Fruit fly (Drosophila melanogaster) whole organism, embryonic: ENCODE results near the gene NijB.

Source experiments
- ATbp ChIP-seq: fragments of 200-800 bp; sonication (Bioruptor generic); optimal IDR thresholded peaks from 2 replicates; lab custom pipeline; 2017; ENCODE audit warnings: missing biosample characterization, mild to moderate bottlenecking, missing genetic modification characterization, missing genetic modification reagents
- Blimp-1 ChIP-seq: fragments of 200-800 bp; sonication (Bioruptor generic); optimal IDR thresholded peaks from 3 replicates; lab custom pipeline; 2018; ENCODE audit warnings: missing biosample characterization, missing genetic modification characterization, mild to moderate bottlenecking, moderate library complexity, missing genetic modification reagents
- CG10209 ChIP-seq: fragments of 200-800 bp; sonication (Bioruptor generic); optimal IDR thresholded peaks from 3 replicates; lab custom pipeline; 2017; ENCODE audit warnings: missing biosample characterization, mild to moderate bottlenecking, missing genetic modification characterization, missing genetic modification reagents
- CG11093 ChIP-seq: fragments of 200-800 bp; sonication (Bioruptor generic); IDR thresholded peaks from 3 replicates; pipeline ENCODE4 v1.3.6; 2022; ENCODE audit warnings: missing biosample characterization, missing genetic modification characterization
- CG12104 ChIP-seq: fragments of 200-800 bp; sonication (Bioruptor generic); optimal IDR thresholded peaks from 3 replicates; lab custom pipeline; 2016; ENCODE audit warnings: missing biosample characterization, missing genetic modification characterization
- CG1233 ChIP-seq: fragments of 200-800 bp; sonication (Bioruptor generic); optimal IDR thresholded peaks from 4 replicates; lab custom pipeline; 2018; ENCODE audit warnings: missing biosample characterization, mild to moderate bottlenecking, missing genetic modification characterization
- CG13424 ChIP-seq: fragments of 200-800 bp; sonication (Bioruptor generic); optimal IDR thresholded peaks from 2 replicates; lab custom pipeline; 2019; ENCODE audit warnings: missing biosample characterization, mild to moderate bottlenecking, missing genetic modification characterization, moderate library complexity
- CG15696 ChIP-seq: fragments of 200-800 bp; sonication (Bioruptor generic); optimal IDR thresholded peaks from 2 replicates; lab custom pipeline; 2019; ENCODE audit warnings: missing biosample characterization, mild to moderate bottlenecking, missing genetic modification characterization, moderate library complexity
- CG16813 ChIP-seq: fragments of 200-800 bp; sonication (Bioruptor generic); IDR thresholded peaks from 3 replicates; pipeline ENCODE4 v1.3.6; 2022; ENCODE audit warnings: missing biosample characterization, missing genetic modification characterization; ENCODE audit not compliant: partially characterized antibody
- CG1832 ChIP-seq: fragments of 200-800 bp; sonication (Bioruptor generic); optimal IDR thresholded peaks from 2 replicates; lab custom pipeline; 2017; ENCODE audit warnings: missing biosample characterization, mild to moderate bottlenecking, missing genetic modification characterization, inconsistent platforms
- CG18476 ChIP-seq: fragments of 200-800 bp; sonication (Bioruptor generic); optimal IDR thresholded peaks from 2 replicates; lab custom pipeline; 2016; ENCODE audit warnings: missing biosample characterization, mild to moderate bottlenecking, missing genetic modification characterization
- CG2116 ChIP-seq: fragments of 200-800 bp; sonication (Bioruptor generic); optimal IDR thresholded peaks from 3 replicates; lab custom pipeline; 2018; ENCODE audit warnings: missing biosample characterization, mild to moderate bottlenecking, missing genetic modification characterization
- CG2199 ChIP-seq: fragments of 200-800 bp; sonication (Bioruptor generic); IDR thresholded peaks from 3 replicates; pipeline ENCODE4 v1.3.6; 2022; ENCODE audit warnings: missing biosample characterization, missing genetic modification characterization
- CG30431 ChIP-seq: fragments of 200-800 bp; sonication (Bioruptor generic); optimal IDR thresholded peaks from 2 replicates; lab custom pipeline; 2017; ENCODE audit warnings: missing biosample characterization, missing genetic modification characterization
- CG31365 ChIP-seq: fragments of 200-800 bp; sonication (Bioruptor generic); optimal IDR thresholded peaks from 2 replicates; lab custom pipeline; 2018; ENCODE audit warnings: missing biosample characterization, mild to moderate bottlenecking, missing genetic modification characterization
- CG3163 ChIP-seq: fragments of 200-800 bp; sonication (Bioruptor generic); optimal IDR thresholded peaks from 3 replicates; lab custom pipeline; 2016; ENCODE audit warnings: missing biosample characterization, missing genetic modification characterization
- CG32767 ChIP-seq: fragments of 200-800 bp; sonication (Bioruptor generic); IDR thresholded peaks from 2 replicates; pipeline ENCODE4 v1.3.6; 2022; ENCODE audit warnings: missing biosample characterization, missing genetic modification characterization
- CG3407 ChIP-seq: fragments of 200-800 bp; sonication (Bioruptor generic); optimal IDR thresholded peaks from 2 replicates; lab custom pipeline; 2018; ENCODE audit warnings: missing biosample characterization, mild to moderate bottlenecking, missing genetic modification characterization
- CG8924 ChIP-seq: fragments of 200-800 bp; optimal IDR thresholded peaks from 3 replicates; lab custom pipeline; 2019; ENCODE audit warnings: missing biosample characterization, mild to moderate bottlenecking, missing genetic modification characterization, moderate library complexity
- D ChIP-seq, 2 experiments: fragments of 200-800 bp in 1 of 2; fragments of >200 bp in 1 of 2; sonication (Bioruptor generic) in 1 of 2; optimal IDR thresholded peaks; 2 replicates in 1 of 2; 3 replicates in 1 of 2; lab custom pipeline; 2017; ENCODE audit warnings: mild to moderate bottlenecking in 1 of 2, missing biosample characterization in 1 of 2, missing genetic modification characterization in 1 of 2, missing genetic modification reagents in 1 of 2
- Ets65A ChIP-seq: fragments of 200-800 bp; sonication (Bioruptor generic); peaks from one replicate; lab custom pipeline; 2016; ENCODE audit warnings: missing biosample characterization, missing genetic modification characterization
- Hey ChIP-seq: fragments of 200-800 bp; sonication (Bioruptor generic); optimal IDR thresholded peaks from 3 replicates; lab custom pipeline; 2018; ENCODE audit warnings: missing biosample characterization, mild to moderate bottlenecking, missing genetic modification characterization
- Meics ChIP-seq: fragments of 200-800 bp; sonication (Bioruptor generic); optimal IDR thresholded peaks from 2 replicates; lab custom pipeline; 2017; ENCODE audit warnings: missing biosample characterization, mild to moderate bottlenecking, missing genetic modification characterization
- Nf-YB ChIP-seq: fragments of 200-800 bp; sonication (Bioruptor generic); optimal IDR thresholded peaks from 3 replicates; lab custom pipeline; 2019; ENCODE audit warnings: missing biosample characterization, mild to moderate bottlenecking, missing genetic modification characterization, moderate library complexity
- Nf-YC ChIP-seq: fragments of 200-800 bp; optimal IDR thresholded peaks from 3 replicates; lab custom pipeline; 2019; ENCODE audit warnings: missing biosample characterization, mild to moderate bottlenecking, missing genetic modification characterization, moderate library complexity
- Taf1 ChIP-seq: fragments of 200-800 bp; sonication (Bioruptor generic); IDR thresholded peaks from 2 replicates; pipeline ENCODE4 v1.3.6; 2022; ENCODE audit warnings: missing biosample characterization, missing genetic modification characterization
- abd-A ChIP-seq: fragments of 200-800 bp; sonication (Bioruptor generic); optimal IDR thresholded peaks from 3 replicates; lab custom pipeline; 2019; ENCODE audit warnings: missing biosample characterization, mild to moderate bottlenecking, missing genetic modification characterization, moderate library complexity
- cg ChIP-seq: fragments of 200-800 bp; sonication (Bioruptor generic); optimal IDR thresholded peaks from 3 replicates; lab custom pipeline; 2019; ENCODE audit warnings: missing biosample characterization, mild to moderate bottlenecking, missing genetic modification characterization, moderate library complexity
- crol ChIP-seq: fragments of 200-800 bp; sonication (Bioruptor generic); IDR thresholded peaks from 2 replicates; pipeline ENCODE4 v1.3.6; 2022; ENCODE audit warnings: missing biosample characterization, missing genetic modification characterization
- disco-r ChIP-seq: fragments of 200-800 bp; sonication (Bioruptor generic); optimal IDR thresholded peaks from 2 replicates; lab custom pipeline; 2016; ENCODE audit warnings: missing biosample characterization, missing genetic modification characterization
- dmrt99B ChIP-seq: fragments of 200-800 bp; sonication (Bioruptor generic); optimal IDR thresholded peaks from 2 replicates; lab custom pipeline; 2018; ENCODE audit warnings: missing biosample characterization, mild to moderate bottlenecking, missing genetic modification characterization, moderate library complexity
- hb ChIP-seq: fragments of 200-800 bp; sonication (Bioruptor generic); IDR thresholded peaks from 3 replicates; pipeline ENCODE4 v1.3.6; 2022; ENCODE audit warnings: missing biosample characterization, missing genetic modification characterization; ENCODE audit not compliant: partially characterized antibody
- kni ChIP-seq: fragments of 200-800 bp; sonication (Bioruptor generic); optimal IDR thresholded peaks from 3 replicates; lab custom pipeline; 2017; ENCODE audit warnings: mild to moderate bottlenecking, missing biosample characterization, missing genetic modification reagents, missing genetic modification characterization
- pan ChIP-seq, 4 experiments: fragments of >200 bp in 3 of 4; fragments of 200-800 bp in 1 of 4; sonication (Bioruptor generic) in 1 of 4; optimal IDR thresholded peaks in 3 of 4; IDR thresholded peaks in 1 of 4; 2 replicates each; pipeline versions ENCODE4 v1.3.6 to Lab custom; 2017 to 2022; ENCODE audit warnings: missing biosample characterization in 2 of 4, missing genetic modification characterization in 2 of 4, mixed read lengths in 1 of 4
- pb ChIP-seq: fragments of 200-800 bp; sonication (Bioruptor generic); optimal IDR thresholded peaks from 3 replicates; lab custom pipeline; 2016; ENCODE audit warnings: missing biosample characterization, missing genetic modification characterization
- phol ChIP-seq: fragments of 200-800 bp; sonication (Bioruptor generic); optimal IDR thresholded peaks from 3 replicates; lab custom pipeline; 2018; ENCODE audit warnings: missing biosample characterization, mild to moderate bottlenecking, missing genetic modification characterization, moderate library complexity
- pros ChIP-seq: fragments of 200-800 bp; sonication (Bioruptor generic); optimal IDR thresholded peaks from 3 replicates; lab custom pipeline; 2019; ENCODE audit warnings: missing biosample characterization, mild to moderate bottlenecking, missing genetic modification characterization, moderate library complexity
- ro ChIP-seq: fragments of 200-800 bp; sonication (Bioruptor generic); IDR thresholded peaks from 2 replicates; pipeline ENCODE4 v1.3.6; 2022; ENCODE audit warnings: missing biosample characterization, missing genetic modification characterization
- scrt ChIP-seq: fragments of 200-800 bp; sonication (Bioruptor generic); optimal IDR thresholded peaks from 2 replicates; lab custom pipeline; 2018; ENCODE audit warnings: missing biosample characterization, mild to moderate bottlenecking, missing genetic modification characterization, moderate library complexity
- seq ChIP-seq: fragments of 200-800 bp; sonication (Bioruptor generic); IDR thresholded peaks from 2 replicates; pipeline ENCODE4 v1.3.6; 2022; ENCODE audit warnings: missing biosample characterization, missing genetic modification characterization
- slp2 ChIP-seq: fragments of 200-800 bp; sonication (Bioruptor generic); optimal IDR thresholded peaks from 2 replicates; lab custom pipeline; 2016; ENCODE audit warnings: missing biosample characterization, missing genetic modification characterization
- sqz ChIP-seq: fragments of 200-800 bp; sonication (Bioruptor generic); optimal IDR thresholded peaks from 3 replicates; lab custom pipeline; 2018; ENCODE audit warnings: missing biosample characterization, mild to moderate bottlenecking, missing genetic modification characterization
- tgo ChIP-seq: fragments of 200-800 bp; sonication (Bioruptor generic); IDR thresholded peaks from 3 replicates; pipeline ENCODE4 v1.3.6; 2022; ENCODE audit warnings: missing biosample characterization, missing genetic modification characterization
- toy ChIP-seq: fragments of 200-800 bp; sonication (Bioruptor generic); IDR thresholded peaks from 2 replicates; pipeline ENCODE4 v1.3.6; 2022; ENCODE audit warnings: missing biosample characterization, missing genetic modification characterization
- zf30C ChIP-seq: fragments of 200-800 bp; sonication (Bioruptor generic); optimal IDR thresholded peaks from 3 replicates; lab custom pipeline; 2018; ENCODE audit warnings: missing biosample characterization, mild to moderate bottlenecking, missing genetic modification characterization

NijB gene

dm6 chr3L:18852223-18852622 is 40.0 kb upstream of the NijB start:
- TF ChIP-seq CG16813 (GFP tag; lab: Robert Waterston, UW), result no peak
- no peak for TF ChIP-seq CG1832 (GFP tag; lab: Kevin White, UChicago)
- TF ChIP-seq CG2116, result no peak
- TF ChIP-seq CG3407 (GFP tag; lab: Kevin White, UChicago), result no peak
- peak; percentile 80 for TF ChIP-seq crol (GFP tag; lab: Robert Waterston, UW)
- TF ChIP-seq kni (GFP tag; lab: Kevin White, UChicago), result peak; percentile 7
- TF ChIP-seq CG1233 (GFP tag; lab: Kevin White, UChicago), result no peak
- peak; percentile 25 for TF ChIP-seq sqz (GFP tag; lab: Kevin White, UChicago)
- TF ChIP-seq ro (GFP tag; lab: Robert Waterston, UW), result no peak
- TF ChIP-seq D (optimal IDR thresholded peaks at IDR 0.05; lab: Kevin White, UChicago), result no peak
- TF ChIP-seq D (GFP tag; optimal IDR thresholded peaks at IDR 0.05; lab: Kevin White, UChicago), result peak; percentile 32
- no peak for TF ChIP-seq abd-A (tag; lab: Kevin White, UChicago)
- peak; percentile 51 for TF ChIP-seq cg (GFP tag; lab: Kevin White, UChicago)
- 0 out of 3 replicates have a peak, but pooled peaks have one; percentile 74 for TF ChIP-seq CG2199 (GFP tag; lab: Robert Waterston, UW)
- peak; percentile 83 for TF ChIP-seq pros (GFP tag; lab: Kevin White, UChicago)
- TF ChIP-seq ATbp, result no peak
- no peak for TF ChIP-seq Hey (tag; lab: Kevin White, UChicago)
- TF ChIP-seq seq (GFP tag; lab: Robert Waterston, UW), result peak; percentile 52; the same call in 1 of the 2 replicates

dm6 chr3L:18853439-18853838 is 38.7 kb upstream of the NijB start:
- peak; percentile 53 for TF ChIP-seq phol (tag; lab: Kevin White, UChicago)
- TF ChIP-seq CG2199 (GFP tag; lab: Robert Waterston, UW), result 0 out of 3 replicates have a peak, but pooled peaks have one; percentile 24
- no peak for TF ChIP-seq CG30431
- TF ChIP-seq CG32767, result 0 out of 2 replicates have a peak, but pooled peaks have one; percentile 26
- no peak for TF ChIP-seq CG31365 (tag; lab: Kevin White, UChicago)
- TF ChIP-seq pros (GFP tag; lab: Kevin White, UChicago), result peak; percentile 7
- TF ChIP-seq crol (GFP tag; lab: Robert Waterston, UW), result peak; percentile 88; the same call in 1 of the 2 replicates
- no peak for TF ChIP-seq Blimp-1 (GFP tag; lab: Kevin White, UChicago)
- TF ChIP-seq scrt (GFP tag; lab: Kevin White, UChicago), result peak; percentile 9
- TF ChIP-seq pb (GFP tag; lab: Kevin White, UChicago), result no peak

dm6 chr3L:18854412-18854811 is 37.8 kb upstream of the NijB start:
- TF ChIP-seq CG8924 (tag; lab: Kevin White, UChicago) (peak; percentile 53), disco-r (GFP tag; lab: Kevin White, UChicago) (no peak), dmrt99B (no peak), slp2 (GFP tag; lab: Kevin White, UChicago) (no peak), Meics (GFP tag; lab: Kevin White, UChicago) (no peak), D (optimal IDR thresholded peaks at IDR 0.05; lab: Kevin White, UChicago) (peak; percentile 45), D (GFP tag; optimal IDR thresholded peaks at IDR 0.05; lab: Kevin White, UChicago) (no peak), Nf-YC (peak; percentile 84), Ets65A (GFP tag; lab: Kevin White, UChicago) (peak; percentile 64), tgo (GFP tag; lab: Robert Waterston, UW) (no peak), hb (GFP tag; lab: Robert Waterston, UW) (no peak), CG15696 (no peak), cg (GFP tag; lab: Kevin White, UChicago) (peak; percentile 37), CG3163 (GFP tag; lab: Kevin White, UChicago) (no peak), toy (no peak), zf30C (GFP tag; lab: Kevin White, UChicago) (no peak), pan (optimal IDR thresholded peaks at IDR 0.05; lab: Kevin White, UChicago) (no peak), pan (GFP tag; optimal IDR thresholded peaks at IDR 0.05 in 1 of 2, IDR thresholded peaks at IDR 0.05 in 1 of 2) (no peak), Taf1 (GFP tag; lab: Robert Waterston, UW) (no peak), CG10209 (GFP tag; lab: Kevin White, UChicago) (no peak), CG12104 (GFP tag; lab: Kevin White, UChicago) (no peak), CG13424 (tag; lab: Kevin White, UChicago) (no peak), CG11093 (no peak), Nf-YB (GFP tag; lab: Kevin White, UChicago) (peak; percentile 90), seq (GFP tag; lab: Robert Waterston, UW) (peak; percentile 84), CG18476 (GFP tag; lab: Kevin White, UChicago) (peak; percentile 49)
